Fruit fly (Drosophila melanogaster): Measurements from ENCODE around the gene Sfp84E.

Sfp84E gene

DNA sequence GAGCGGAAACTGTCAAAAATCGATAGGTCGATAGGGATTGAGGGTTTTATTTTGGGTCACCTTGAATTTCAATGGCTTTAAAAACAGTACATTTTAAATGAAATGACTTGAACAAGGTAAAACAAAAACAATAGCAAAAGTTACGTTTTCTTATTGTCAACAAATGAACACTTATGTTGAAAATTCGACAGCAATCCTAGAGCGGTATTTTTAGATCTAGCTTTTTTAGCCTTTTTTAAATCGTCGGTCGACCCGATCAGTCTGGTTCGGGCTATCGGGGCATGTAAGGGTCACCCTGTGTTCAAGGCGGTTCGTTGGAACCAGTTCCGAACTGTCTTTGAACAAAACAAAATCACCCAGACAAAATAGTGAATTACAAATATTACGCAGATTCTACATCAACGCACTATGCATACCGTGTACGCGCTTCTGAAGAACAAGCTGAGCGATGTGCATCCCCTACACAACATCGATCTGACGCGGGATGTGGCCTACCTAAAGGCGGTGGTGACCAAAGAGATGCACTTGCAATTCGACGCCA lies 29.0 kb upstream of the Sfp84E start, which contains the start of the genes CG11052 and CG3223 (continued):
- TF ChIP-seq CG13624 (GFP tag; optimal IDR thresholded peaks at IDR 0.05) (peak; percentile 37), trem (tag; optimal IDR thresholded peaks at IDR 0.05) (no peak), CG10654 (GFP tag; optimal IDR thresholded peaks at IDR 0.05) (no peak), pfk (GFP tag; optimal IDR thresholded peaks at IDR 0.05) (no peak), CG8089 (GFP tag; optimal IDR thresholded peaks at IDR 0.05) (no peak), Sox102F (GFP tag; optimal IDR thresholded peaks at IDR 0.05) (no peak), CG34224 (GFP tag; IDR thresholded peaks at IDR 0.05; ENCODE audit: partially characterized antibody) (no peak), CG31224 (GFP tag; IDR thresholded peaks at IDR 0.05) (no peak), insv (GFP tag; optimal IDR thresholded peaks at IDR 0.05) (no peak), ken (GFP tag; IDR thresholded peaks at IDR 0.05) (no peak), p53 (GFP tag; optimal IDR thresholded peaks at IDR 0.05) (no peak), Oaz (GFP tag; IDR thresholded peaks at IDR 0.05) (no peak), Hmr (GFP tag; optimal IDR thresholded peaks at IDR 0.05) (no peak), CG11695 (GFP tag; IDR thresholded peaks at IDR 0.05) (no peak), CG7372 (GFP tag; IDR thresholded peaks at IDR 0.05) (no peak), ac (GFP tag; optimal IDR thresholded peaks at IDR 0.05) (no peak), al (GFP tag; IDR thresholded peaks at IDR 0.05) (no peak), CG13894 (tag; optimal IDR thresholded peaks at IDR 0.05) (no peak), PHDP (tag; optimal IDR thresholded peaks at IDR 0.05) (no peak), CG6683 (GFP tag; optimal IDR thresholded peaks at IDR 0.05) (no peak), abd-A (tag; optimal IDR thresholded peaks at IDR 0.05) (no peak), caup (GFP tag; optimal IDR thresholded peaks at IDR 0.05; ENCODE audit: severe bottlenecking) (no peak), yki (optimal IDR thresholded peaks at IDR 0.05) (no peak), Hey (tag; optimal IDR thresholded peaks at IDR 0.05) (no peak), CG18476 (GFP tag; optimal IDR thresholded peaks at IDR 0.05) (no peak), ind (GFP tag; optimal IDR thresholded peaks at IDR 0.05) (no peak), fu2 (GFP tag; optimal IDR thresholded peaks at IDR 0.05) (peak; percentile 40), org-1 (GFP tag; optimal IDR thresholded peaks at IDR 0.05) (no peak), CG2678 (tag; optimal IDR thresholded peaks at IDR 0.05) (no peak), Dref (GFP tag; IDR thresholded peaks at IDR 0.05) (peak; percentile 68), CG8924 (tag; optimal IDR thresholded peaks at IDR 0.05) (no peak), CG4424 (GFP tag; optimal IDR thresholded peaks at IDR 0.05) (no peak), Hr78 (GFP tag; optimal IDR thresholded peaks at IDR 0.05) (no peak), CG11093 (GFP tag; IDR thresholded peaks at IDR 0.05) (no peak), HmgZ (tag; optimal IDR thresholded peaks at IDR 0.05) (peak; percentile 66), salm (tag; optimal IDR thresholded peaks at IDR 0.05) (peak; percentile 11), Trl (optimal IDR thresholded peaks at IDR 0.05) (no peak), Trl (GFP tag; optimal IDR thresholded peaks at IDR 0.05) (no peak), CG17829 (tag; optimal IDR thresholded peaks at IDR 0.05) (peak; percentile 16), CG6813 (GFP tag; optimal IDR thresholded peaks at IDR 0.05) (no peak), CG11723 (GFP tag; optimal IDR thresholded peaks at IDR 0.05) (no peak), CG11085 (GFP tag; IDR thresholded peaks at IDR 0.05) (no peak), croc (GFP tag; conservative IDR thresholded peaks at IDR 0.05) (no peak), Nf-YC (tag; optimal IDR thresholded peaks at IDR 0.05) (peak; percentile 70), Dfd (GFP tag; optimal IDR thresholded peaks at IDR 0.05) (no peak), Hand (GFP tag; optimal IDR thresholded peaks at IDR 0.05) (no peak), Dbx (GFP tag; IDR thresholded peaks at IDR 0.05) (no peak), CG5180 (GFP tag; optimal IDR thresholded peaks at IDR 0.05) (no peak), Lim3 (GFP tag; IDR thresholded peaks at IDR 0.05) (no peak), gsb (GFP tag; IDR thresholded peaks at IDR 0.05) (no peak), Ets65A (GFP tag) (no peak), zf30C (GFP tag; optimal IDR thresholded peaks at IDR 0.05) (no peak)
